Worm (Caenorhabditis elegans): ENCODE data around the gene mpc-1.

- TF ChIP-seq klf-2 (GFP tag; conservative IDR thresholded peaks at IDR 0.05) (no peak), flt-1 (GFP tag; IDR thresholded peaks at IDR 0.05) (no peak)
Measured at ce11 chrIII:4434294-4434781, 21.1 kb downstream of the mpc-1 start, which contains the start of gene C28A5.1.
